Worm (Caenorhabditis elegans): ENCODE results near the gene mig-17.
"Not testable (repeated sequence)": the region's sequence is repeated elsewhere in the genome, so short reads cannot be mapped to it uniquely, and the experiment has no call there.

The mig-17 gene

DNA sequence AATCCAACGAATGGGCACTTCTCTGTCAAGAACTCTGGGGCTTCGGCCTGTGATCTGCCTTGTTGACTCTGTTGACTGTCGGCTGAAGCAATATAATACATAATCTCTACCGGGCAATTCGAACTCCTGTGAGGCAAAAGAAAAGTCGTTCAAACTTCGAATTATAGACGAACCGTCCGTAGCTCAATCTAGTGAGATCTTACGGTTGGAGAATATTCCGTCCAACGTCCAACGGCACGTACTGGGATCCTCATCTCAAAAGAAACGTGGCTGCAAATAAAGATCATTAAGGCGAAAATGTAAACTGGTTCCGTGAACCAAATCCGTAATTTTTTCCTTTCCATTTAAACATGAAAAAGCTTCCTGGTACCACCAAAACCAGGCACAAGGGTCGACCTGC lies 34.2 kb downstream of the mig-17 start, which contains the start of gene T11F9.14:
TSS of gene T11F9.14 (minus strand) at position 101 of the 400 bp plus-strand sequence.
- not testable (repeated sequence) for TF ChIP-seq pqm-1, lin-39, egl-27 (tag; optimal IDR thresholded peaks at IDR 0.05)

- not testable (repeated sequence) for TF ChIP-seq eor-1, nhr-237, mdl-1 (tag; optimal IDR thresholded peaks at IDR 0.05)
Observed at ce11 chrV:11483580-11484092, 37.2 kb downstream of the mig-17 start, which contains the start of gene col-157. TSS of gene col-157 (plus strand) at chrV:11484042.

DNA sequence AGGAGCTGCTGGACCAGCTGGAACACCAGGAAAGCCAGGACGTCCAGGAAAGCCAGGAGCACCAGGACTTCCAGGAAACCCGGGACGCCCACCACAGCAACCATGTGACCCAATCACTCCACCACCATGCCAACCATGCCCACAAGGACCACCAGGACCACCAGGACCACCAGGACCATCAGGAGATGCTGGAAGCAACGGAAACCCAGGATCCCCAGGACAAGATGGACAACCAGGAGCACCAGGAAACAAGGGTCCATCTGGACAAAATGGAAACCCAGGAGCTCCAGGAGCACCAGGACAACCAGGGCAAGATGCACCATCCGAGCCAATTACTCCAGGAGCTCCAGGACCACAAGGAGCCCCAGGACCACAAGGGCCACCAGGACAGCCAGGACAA lies 37.9 kb downstream of the mig-17 start:
- TF ChIP-seq hmg-11 (tag; optimal IDR thresholded peaks at IDR 0.05), result no peak
- no peak for TF ChIP-seq nfya-1 (tag; optimal IDR thresholded peaks at IDR 0.05; ENCODE audit: insufficient read depth)
- no peak for TF ChIP-seq ZK546.5 (tag; optimal IDR thresholded peaks at IDR 0.05)
- TF ChIP-seq unc-39 (tag; optimal IDR thresholded peaks at IDR 0.05), result no peak
- TF ChIP-seq ztf-11 (tag; optimal IDR thresholded peaks at IDR 0.05), result no peak
- TF ChIP-seq nhr-28 (tag; optimal IDR thresholded peaks at IDR 0.05), result no peak
- no peak for TF ChIP-seq pqm-1 (tag; optimal IDR thresholded peaks at IDR 0.05)
- no peak for TF ChIP-seq elt-2 (tag; optimal IDR thresholded peaks at IDR 0.05)
- no peak for TF ChIP-seq egl-27 (tag; optimal IDR thresholded peaks at IDR 0.05)
- TF ChIP-seq ceh-16 (tag; optimal IDR thresholded peaks at IDR 0.05), result no peak
- no peak for TF ChIP-seq pha-4 (tag; optimal IDR thresholded peaks at IDR 0.05)
- no peak for TF ChIP-seq nhr-237 (tag; optimal IDR thresholded peaks at IDR 0.05)
- no peak for TF ChIP-seq mml-1 (tag; optimal IDR thresholded peaks at IDR 0.05)
- no peak for TF ChIP-seq ama-1 (optimal IDR thresholded peaks at IDR 0.05)
- TF ChIP-seq fos-1 (tag; optimal IDR thresholded peaks at IDR 0.05), result no peak
- no peak for TF ChIP-seq jun-1 (tag; optimal IDR thresholded peaks at IDR 0.05)
- TF ChIP-seq nhr-77 (tag; optimal IDR thresholded peaks at IDR 0.05), result no peak
- no peak for TF ChIP-seq zag-1 (tag; optimal IDR thresholded peaks at IDR 0.05)
- TF ChIP-seq nhr-76 (tag; optimal IDR thresholded peaks at IDR 0.05), result no peak
- TF ChIP-seq fkh-2 (tag; optimal IDR thresholded peaks at IDR 0.05), result no peak

ce11 chrV:11485558-11485957 lies 39.1 kb downstream of the mig-17 start, which contains the start of gene srh-1:
TSS of gene srh-1 (plus strand) at chrV:11485858.
- TF ChIP-seq nhr-28 (tag; optimal IDR thresholded peaks at IDR 0.05) (no peak), aly-2 (tag; optimal IDR thresholded peaks at IDR 0.05) (no peak), mml-1 (tag; optimal IDR thresholded peaks at IDR 0.05) (no peak), nhr-77 (tag; optimal IDR thresholded peaks at IDR 0.05) (no peak), skn-1 (tag; optimal IDR thresholded peaks at IDR 0.05) (no peak)

- TF ChIP-seq skn-1 (tag; optimal IDR thresholded peaks at IDR 0.05), result no peak
- TF ChIP-seq eor-1 (tag; optimal IDR thresholded peaks at IDR 0.05), result no peak
- TF ChIP-seq nhr-237 (tag; optimal IDR thresholded peaks at IDR 0.05), result no peak
- no peak for TF ChIP-seq R02D3.7 (tag; optimal IDR thresholded peaks at IDR 0.05)
- no peak for TF ChIP-seq ZK546.5 (tag; optimal IDR thresholded peaks at IDR 0.05)
- TF ChIP-seq nhr-67 (tag; optimal IDR thresholded peaks at IDR 0.05), result no peak
- no peak for TF ChIP-seq lin-15B (tag; optimal IDR thresholded peaks at IDR 0.05)
- TF ChIP-seq zag-1 (tag; optimal IDR thresholded peaks at IDR 0.05), result no peak
- TF ChIP-seq nhr-25 (tag; optimal IDR thresholded peaks at IDR 0.05), result no peak
- TF ChIP-seq mml-1 (tag; optimal IDR thresholded peaks at IDR 0.05), result no peak
Observed at ce11 chrV:11486680-11487079, 40.2 kb downstream of the mig-17 start, which contains the start of gene T11F9.10. TSS of gene T11F9.10 (plus strand) at chrV:11486980.

- TF ChIP-seq nhr-11 (tag; optimal IDR thresholded peaks at IDR 0.05), result no peak
- TF ChIP-seq R02D3.7 (tag; optimal IDR thresholded peaks at IDR 0.05), result no peak
- TF ChIP-seq nhr-43 (tag; optimal IDR thresholded peaks at IDR 0.05; ENCODE audit: poor library complexity, severe bottlenecking), result no peak
- no peak for TF ChIP-seq nhr-237 (tag; optimal IDR thresholded peaks at IDR 0.05)
- no peak for TF ChIP-seq nhr-12 (tag; optimal IDR thresholded peaks at IDR 0.05)
- TF ChIP-seq elt-2 (tag; optimal IDR thresholded peaks at IDR 0.05), result no peak
- TF ChIP-seq fkh-10 (GFP tag; optimal IDR thresholded peaks at IDR 0.05), result no peak
- no peak for TF ChIP-seq nhr-76 (tag; optimal IDR thresholded peaks at IDR 0.05)
- TF ChIP-seq nhr-25 (tag; optimal IDR thresholded peaks at IDR 0.05), result no peak
- TF ChIP-seq unc-62 (GFP tag; optimal IDR thresholded peaks at IDR 0.05), result no peak
- TF ChIP-seq ama-1 (optimal IDR thresholded peaks at IDR 0.05), result no peak
- no peak for TF ChIP-seq mdl-1 (tag; optimal IDR thresholded peaks at IDR 0.05)
- no peak for TF ChIP-seq lin-39 (tag; optimal IDR thresholded peaks at IDR 0.05)
- no peak for TF ChIP-seq aly-2 (tag; optimal IDR thresholded peaks at IDR 0.05)
- no peak for TF ChIP-seq nhr-77 (tag; optimal IDR thresholded peaks at IDR 0.05)
- no peak for TF ChIP-seq elt-3 (tag; optimal IDR thresholded peaks at IDR 0.05)
- no peak for TF ChIP-seq ztf-11 (tag; optimal IDR thresholded peaks at IDR 0.05)
- TF ChIP-seq skn-1 (tag; optimal IDR thresholded peaks at IDR 0.05), result no peak
Observed at ce11 chrV:11488288-11488687, 41.8 kb downstream of the mig-17 start.
